Worm (Caenorhabditis elegans) whole organism, mixed stage, embryonic: ENCODE data around the gene F32H5.4.

Experiments used
- M03D4.4 ChIP-seq: sonication (generic microtip); optimal IDR thresholded peaks from 2 replicates; lab custom pipeline; 2017; ENCODE audit warnings: mild to moderate bottlenecking, missing genetic modification characterization, missing compliant biosample characterization
- bed-3 ChIP-seq: fragments of 200-800 bp; sonication (Bioruptor generic); optimal IDR thresholded peaks from 3 replicates; lab custom pipeline; 2018; ENCODE audit warnings: mild to moderate bottlenecking, missing genetic modification characterization, moderate library complexity, missing compliant biosample characterization
- blmp-1 ChIP-seq: fragments of 150-350 bp; optimal IDR thresholded peaks from 2 replicates; lab custom pipeline; 2014; ENCODE audit warnings: missing biosample characterization, missing genetic modification characterization
- ceh-39 ChIP-seq: fragments of 150-350 bp; optimal IDR thresholded peaks from 2 replicates; lab custom pipeline; 2014; ENCODE audit warnings: missing biosample characterization, missing genetic modification characterization
- ceh-43 ChIP-seq: fragments of 200-800 bp; sonication (Bioruptor generic); optimal IDR thresholded peaks from 2 replicates; lab custom pipeline; 2018; ENCODE audit warnings: mild to moderate bottlenecking, missing genetic modification characterization, moderate library complexity, missing compliant biosample characterization
- ceh-83 ChIP-seq: fragments of 200-800 bp; sonication (Bioruptor generic); optimal IDR thresholded peaks from 2 replicates; lab custom pipeline; 2018; ENCODE audit warnings: mild to moderate bottlenecking, missing genetic modification characterization, missing compliant biosample characterization
- ces-1 ChIP-seq: fragments of 150-350 bp; optimal IDR thresholded peaks from 2 replicates; lab custom pipeline; 2014; ENCODE audit warnings: missing biosample characterization, missing genetic modification reagents, missing genetic modification characterization
- cnd-1 ChIP-seq: fragments of 200-800 bp; sonication (Bioruptor generic); optimal IDR thresholded peaks from 2 replicates; lab custom pipeline; 2018; ENCODE audit warnings: mild to moderate bottlenecking, missing genetic modification characterization, missing compliant biosample characterization
- elt-1 ChIP-seq: sonication (generic microtip); optimal IDR thresholded peaks from 2 replicates; lab custom pipeline; 2017; ENCODE audit warnings: missing genetic modification characterization, mild to moderate bottlenecking, missing compliant biosample characterization, antibody characterized with exemption, moderate library complexity, borderline replicate concordance; ENCODE audit not compliant: insufficient read depth
- elt-3 ChIP-seq: fragments of 150-350 bp; optimal IDR thresholded peaks from 2 replicates; lab custom pipeline; 2014; ENCODE audit warnings: missing biosample characterization, missing genetic modification characterization
- flh-1 ChIP-seq: fragments of 200-800 bp; sonication (Bioruptor generic); optimal IDR thresholded peaks from 2 replicates; lab custom pipeline; 2018; ENCODE audit warnings: mild to moderate bottlenecking, missing genetic modification characterization, moderate library complexity, missing compliant biosample characterization
- ham-2 ChIP-seq: fragments of 200-800 bp; sonication (Bioruptor generic); optimal IDR thresholded peaks from 2 replicates; lab custom pipeline; 2018; ENCODE audit warnings: mild to moderate bottlenecking, missing genetic modification characterization, missing compliant biosample characterization
- hlh-1 ChIP-seq: fragments of 150-350 bp; optimal IDR thresholded peaks from 2 replicates; lab custom pipeline; 2014; ENCODE audit warnings: missing biosample characterization, missing genetic modification reagents, missing genetic modification characterization
- lin-13 ChIP-seq: fragments of 150-350 bp; optimal IDR thresholded peaks from 2 replicates; lab custom pipeline; 2014; ENCODE audit warnings: missing biosample characterization, missing genetic modification characterization
- lin-32 ChIP-seq: fragments of 200-800 bp; sonication (Bioruptor generic); optimal IDR thresholded peaks from 2 replicates; lab custom pipeline; 2018; ENCODE audit warnings: mild to moderate bottlenecking, missing genetic modification characterization, missing compliant biosample characterization
- lsy-2 ChIP-seq: fragments of 150-350 bp; optimal IDR thresholded peaks from 2 replicates; lab custom pipeline; 2014; ENCODE audit warnings: missing biosample characterization, missing genetic modification characterization
- mab-5 ChIP-seq: fragments of 150-350 bp; optimal IDR thresholded peaks from 2 replicates; lab custom pipeline; 2014; ENCODE audit warnings: missing biosample characterization, missing genetic modification characterization
- mep-1 ChIP-seq: fragments of 150-350 bp; optimal IDR thresholded peaks from 2 replicates; lab custom pipeline; 2017; ENCODE audit warnings: missing biosample characterization, missing genetic modification reagents, missing genetic modification characterization, inconsistent platforms
- mls-2 ChIP-seq: sonication (generic microtip); optimal IDR thresholded peaks from 2 replicates; lab custom pipeline; 2016; ENCODE audit warnings: mild to moderate bottlenecking, missing genetic modification characterization, moderate library complexity, missing compliant biosample characterization
- nhr-12 ChIP-seq: fragments of 150-350 bp; optimal IDR thresholded peaks from 2 replicates; lab custom pipeline; 2014; ENCODE audit warnings: missing biosample characterization, missing genetic modification characterization
- nhr-2 ChIP-seq: fragments of 150-350 bp; optimal IDR thresholded peaks from 2 replicates; lab custom pipeline; 2014; ENCODE audit warnings: missing biosample characterization, missing genetic modification characterization
- nhr-237 ChIP-seq: fragments of 150-350 bp; optimal IDR thresholded peaks from 2 replicates; lab custom pipeline; 2014; ENCODE audit warnings: missing biosample characterization, missing genetic modification characterization
- nhr-28 ChIP-seq: fragments of 150-350 bp; optimal IDR thresholded peaks from 2 replicates; lab custom pipeline; 2014; ENCODE audit warnings: missing biosample characterization, missing genetic modification characterization
- nhr-76 ChIP-seq: sonication (generic microtip); optimal IDR thresholded peaks from 2 replicates; lab custom pipeline; 2017; ENCODE audit warnings: missing biosample characterization, missing genetic modification characterization
- pha-4 ChIP-seq: fragments of 150-350 bp; optimal IDR thresholded peaks from 2 replicates; lab custom pipeline; 2018; ENCODE audit warnings: missing biosample characterization, missing genetic modification reagents, missing genetic modification characterization
- sem-2 ChIP-seq: fragments of 200-800 bp; sonication (Bioruptor generic); optimal IDR thresholded peaks from 2 replicates; lab custom pipeline; 2018; ENCODE audit warnings: mild to moderate bottlenecking, missing genetic modification characterization, missing compliant biosample characterization
- sptf-1 ChIP-seq: sonication (generic microtip); optimal IDR thresholded peaks from 2 replicates; lab custom pipeline; 2017; ENCODE audit warnings: mild to moderate bottlenecking, missing genetic modification characterization, moderate library complexity, missing compliant biosample characterization
- tbx-8 ChIP-seq: fragments of 200-800 bp; sonication (Bioruptor generic); optimal IDR thresholded peaks from 2 replicates; lab custom pipeline; 2018; ENCODE audit warnings: mild to moderate bottlenecking, missing genetic modification characterization, moderate library complexity, missing compliant biosample characterization
- unc-120 ChIP-seq: sonication (generic microtip); optimal IDR thresholded peaks from 2 replicates; lab custom pipeline; 2017; ENCODE audit warnings: missing genetic modification characterization, missing compliant biosample characterization; ENCODE audit not compliant: poor library complexity, severe bottlenecking
- unc-62 ChIP-seq: fragments of 150-350 bp; optimal IDR thresholded peaks from 2 replicates; lab custom pipeline; 2014; ENCODE audit warnings: missing biosample characterization, missing genetic modification reagents, missing genetic modification characterization
- zip-8 ChIP-seq: fragments of 150-350 bp; optimal IDR thresholded peaks from 2 replicates; lab custom pipeline; 2014; ENCODE audit warnings: missing biosample characterization, missing genetic modification characterization
- ztf-11 ChIP-seq: fragments of 150-350 bp; optimal IDR thresholded peaks from 2 replicates; lab custom pipeline; 2014; ENCODE audit warnings: missing biosample characterization, missing genetic modification characterization

The F32H5.4 gene

ce11 chrV:13385798-13386197 is 25.4 kb downstream of the F32H5.4 start, which contains the start of gene gcy-34:
Gene gcy-34 (minus strand): TSS chrV:13385898.
- TF ChIP-seq cnd-1 (tag; lab: Kevin White, UChicago) (no peak), ztf-11 (tag; lab: Kevin White, UChicago) (no peak), ceh-43 (GFP tag; lab: Kevin White, UChicago) (no peak), unc-62 (GFP tag; lab: Kevin White, UChicago) (no peak), zip-8 (no peak), pha-4 (tag; lab: Kevin White, UChicago) (no peak), mep-1 (tag; lab: Kevin White, UChicago) (no peak), lsy-2 (tag; lab: Kevin White, UChicago) (no peak), unc-120 (tag; lab: Kevin White, UChicago) (no peak)

- TF ChIP-seq flh-1 = no peak
- TF ChIP-seq lin-13 = no peak
- TF ChIP-seq ztf-11 (tag; lab: Kevin White, UChicago) = no peak
- no peak for TF ChIP-seq unc-120 (tag; lab: Kevin White, UChicago)
- TF ChIP-seq nhr-76 (tag; lab: Kevin White, UChicago) = no peak
- TF ChIP-seq sptf-1 = no peak
- no peak for TF ChIP-seq lin-32
- no peak for TF ChIP-seq elt-3
- TF ChIP-seq mls-2 (tag; lab: Kevin White, UChicago) = no peak
- no peak for TF ChIP-seq nhr-2
- TF ChIP-seq bed-3 (GFP tag; lab: Kevin White, UChicago) = no peak
- TF ChIP-seq cnd-1 (tag; lab: Kevin White, UChicago) = no peak
- no peak for TF ChIP-seq zip-8
- TF ChIP-seq nhr-237 (tag; lab: Kevin White, UChicago) = no peak
- no peak for TF ChIP-seq ceh-83 (GFP tag; lab: Kevin White, UChicago)
- no peak for TF ChIP-seq blmp-1 (tag; lab: Kevin White, UChicago)
- no peak for TF ChIP-seq pha-4 (tag; lab: Kevin White, UChicago)
- no peak for TF ChIP-seq ceh-39 (tag; lab: Kevin White, UChicago)
Measured at ce11 chrV:13387472-13387871, 27.1 kb downstream of the F32H5.4 start.

ce11 chrV:13388961-13389360 is 28.6 kb downstream of the F32H5.4 start:
- TF ChIP-seq ceh-39 (tag; lab: Kevin White, UChicago) = no peak
- no peak for TF ChIP-seq zip-8
- TF ChIP-seq elt-3 = no peak
- TF ChIP-seq tbx-8 = no peak
- no peak for TF ChIP-seq M03D4.4 (tag; lab: Kevin White, UChicago)
- TF ChIP-seq cnd-1 (tag; lab: Kevin White, UChicago) = no peak
- no peak for TF ChIP-seq ham-2 (GFP tag; lab: Kevin White, UChicago)
- no peak for TF ChIP-seq hlh-1 (tag; lab: Kevin White, UChicago)
- TF ChIP-seq ces-1 (GFP tag; lab: Kevin White, UChicago) = no peak
- no peak for TF ChIP-seq mep-1 (tag; lab: Kevin White, UChicago)
- no peak for TF ChIP-seq nhr-12
- no peak for TF ChIP-seq unc-120 (tag; lab: Kevin White, UChicago)
- no peak for TF ChIP-seq pha-4 (tag; lab: Kevin White, UChicago)
- TF ChIP-seq blmp-1 (tag; lab: Kevin White, UChicago) = no peak
- TF ChIP-seq ceh-43 (GFP tag; lab: Kevin White, UChicago) = no peak
- TF ChIP-seq sem-2 (GFP tag; lab: Kevin White, UChicago) = no peak
- TF ChIP-seq nhr-28 (tag; lab: Kevin White, UChicago) = no peak
- TF ChIP-seq mab-5 (tag; lab: Kevin White, UChicago) = no peak
- no peak for TF ChIP-seq sptf-1

- peak; percentile 78 for TF ChIP-seq elt-1
- no peak for TF ChIP-seq lsy-2 (tag; lab: Kevin White, UChicago)
Measured at ce11 chrV:13389454-13389853, 29.1 kb downstream of the F32H5.4 start.

- peak; percentile 16 for TF ChIP-seq lsy-2 (tag; lab: Kevin White, UChicago)
- peak; percentile 22 for TF ChIP-seq ham-2 (GFP tag; lab: Kevin White, UChicago)
- TF ChIP-seq unc-120 (tag; lab: Kevin White, UChicago) = no peak
Measured at ce11 chrV:13390936-13391335, 30.6 kb downstream of the F32H5.4 start.
